Worm (Caenorhabditis elegans) whole organism, L3 larva: Measurements from ENCODE around the gene D1086.8.

ENCODE experiments used
- R02D3.7 ChIP-seq: fragments of 150-350 bp; optimal IDR thresholded peaks from 2 replicates; lab custom pipeline; 2014; ENCODE audit warnings: missing biosample characterization, missing genetic modification characterization
- ama-1 ChIP-seq: fragments of 150-350 bp; optimal IDR thresholded peaks from 2 replicates; lab custom pipeline; 2018
- ceh-28 ChIP-seq: fragments of 150-350 bp; optimal IDR thresholded peaks from 2 replicates; lab custom pipeline; 2014; ENCODE audit warnings: missing biosample characterization, missing genetic modification reagents, missing genetic modification characterization
- ceh-9 ChIP-seq: sonication (generic microtip); optimal IDR thresholded peaks from 2 replicates; lab custom pipeline; 2018; ENCODE audit warnings: missing biosample characterization, missing genetic modification characterization
- egl-5 ChIP-seq: fragments of 150-350 bp; optimal IDR thresholded peaks from 2 replicates; lab custom pipeline; 2017; ENCODE audit warnings: missing biosample characterization, missing genetic modification reagents, missing genetic modification characterization, inconsistent platforms
- fkh-2 ChIP-seq: fragments of 150-350 bp; optimal IDR thresholded peaks from 2 replicates; lab custom pipeline; 2014; ENCODE audit warnings: missing biosample characterization, missing genetic modification reagents, missing genetic modification characterization
- mdl-1 ChIP-seq: fragments of 150-350 bp; optimal IDR thresholded peaks from 2 replicates; lab custom pipeline; 2014; ENCODE audit warnings: missing biosample characterization, missing genetic modification characterization
- nhr-11 ChIP-seq: fragments of 150-350 bp; optimal IDR thresholded peaks from 2 replicates; lab custom pipeline; 2014; ENCODE audit warnings: missing biosample characterization, missing genetic modification characterization
- nhr-28 ChIP-seq: fragments of 150-350 bp; optimal IDR thresholded peaks from 2 replicates; lab custom pipeline; 2014; ENCODE audit warnings: missing biosample characterization, missing genetic modification characterization
- nhr-76 ChIP-seq: fragments of 150-350 bp; sonication (generic microtip); optimal IDR thresholded peaks from 5 replicates; lab custom pipeline; 2014; ENCODE audit warnings: missing biosample characterization, missing genetic modification characterization
- sea-2 ChIP-seq: fragments of 150-350 bp; sonication (generic microtip); optimal IDR thresholded peaks from 4 replicates; lab custom pipeline; 2014; ENCODE audit warnings: missing biosample characterization, missing genetic modification reagents, missing genetic modification characterization
- snpc-4 ChIP-seq: fragments of 150-350 bp; optimal IDR thresholded peaks from 2 replicates; lab custom pipeline; 2014; ENCODE audit warnings: missing biosample characterization, missing genetic modification characterization
- unc-62 ChIP-seq: fragments of 150-350 bp; sonication (generic microtip); optimal IDR thresholded peaks from 4 replicates; lab custom pipeline; 2014; ENCODE audit warnings: missing biosample characterization, missing genetic modification reagents, missing genetic modification characterization
- ztf-4 ChIP-seq: fragments of 150-350 bp; optimal IDR thresholded peaks from 2 replicates; lab custom pipeline; 2014; ENCODE audit warnings: missing biosample characterization, missing genetic modification characterization

ce11 chrV:14067816-14068296, 26.0 kb upstream of the D1086.8 start, which contains the start of gene D1086.17:
- TF ChIP-seq egl-5 (tag; lab: Kevin White, UChicago) (no peak), nhr-28 (tag; lab: Kevin White, UChicago) (no peak), mdl-1 (no peak), sea-2 (GFP tag; lab: Kevin White, UChicago) (no peak), ceh-28 (tag; lab: Kevin White, UChicago) (no peak), ztf-4 (tag; lab: Kevin White, UChicago) (no peak), nhr-11 (no peak), nhr-76 (tag; lab: Kevin White, UChicago) (no peak), ceh-9 (tag; lab: Kevin White, UChicago) (no peak), snpc-4 (tag; lab: Kevin White, UChicago) (no peak), unc-62 (GFP tag; lab: Kevin White, UChicago) (no peak), ama-1 (no peak), fkh-2 (tag; lab: Kevin White, UChicago) (no peak), R02D3.7 (tag; lab: Kevin White, UChicago) (no peak)
